Worm (Caenorhabditis elegans) whole organism, L4 larva: ENCODE measurements around the gene dao-6.

ENCODE experiments used
- D1046.2 ChIP-seq: fragments of 200-800 bp; sonication (Bioruptor generic); IDR thresholded peaks from 2 replicates; pipeline ENCODE4 v1.3.6; 2022; ENCODE audit warnings: missing genetic modification characterization, missing compliant biosample characterization
- F10B5.3 ChIP-seq: sonication (generic microtip); optimal IDR thresholded peaks from 2 replicates; lab custom pipeline; 2016; ENCODE audit warnings: mild to moderate bottlenecking, missing genetic modification characterization, missing compliant biosample characterization
- F37D6.2 ChIP-seq: sonication (generic microtip); optimal IDR thresholded peaks from 2 replicates; lab custom pipeline; 2016; ENCODE audit warnings: mild to moderate bottlenecking, missing genetic modification characterization, missing compliant biosample characterization
- F49E8.2 ChIP-seq: sonication (generic microtip); optimal IDR thresholded peaks from 2 replicates; lab custom pipeline; 2016; ENCODE audit warnings: missing compliant biosample characterization, mild to moderate bottlenecking, missing genetic modification characterization, borderline replicate concordance
- Y105C5A.15 ChIP-seq: fragments of 200-800 bp; sonication (Bioruptor generic); IDR thresholded peaks from 2 replicates; pipeline ENCODE4 v1.3.6; 2022; ENCODE audit warnings: missing genetic modification characterization, missing compliant biosample characterization
- Y48G9A.11 ChIP-seq: fragments of 200-800 bp; sonication (Bioruptor generic); IDR thresholded peaks from 2 replicates; pipeline ENCODE4 v1.3.6; 2022; ENCODE audit warnings: missing genetic modification reagents, missing genetic modification characterization, missing compliant biosample characterization
- Y75B8A.6 ChIP-seq: fragments of 200-800 bp; sonication (Bioruptor generic); IDR thresholded peaks from 2 replicates; pipeline ENCODE4 v1.3.6; 2022; ENCODE audit warnings: missing genetic modification reagents, missing genetic modification characterization, missing compliant biosample characterization
- ZK337.2 ChIP-seq: fragments of 200-800 bp; sonication (Bioruptor generic); IDR thresholded peaks from 2 replicates; pipeline ENCODE4 v1.3.6; 2022; ENCODE audit warnings: missing genetic modification reagents, missing genetic modification characterization, missing compliant biosample characterization
- ZK546.5 ChIP-seq, 2 experiments: sonication (generic microtip); optimal IDR thresholded peaks; 2 replicates each; lab custom pipeline; 2017; ENCODE audit warnings: missing biosample characterization in 2 of 2, missing genetic modification characterization in 2 of 2
- ama-1 ChIP-seq: fragments of 150-350 bp; optimal IDR thresholded peaks from 2 replicates; lab custom pipeline; 2014; ENCODE audit warnings: inconsistent platforms, mixed read lengths
- ceh-32 ChIP-seq: sonication (generic microtip); optimal IDR thresholded peaks from 2 replicates; lab custom pipeline; 2016; ENCODE audit warnings: mild to moderate bottlenecking, missing genetic modification characterization, missing compliant biosample characterization; ENCODE audit not compliant: poor library complexity
- ces-1 ChIP-seq: fragments of 150-350 bp; sonication (generic microtip); optimal IDR thresholded peaks from 4 replicates; lab custom pipeline; 2014; ENCODE audit warnings: missing biosample characterization, missing genetic modification reagents, missing genetic modification characterization
- cey-2 ChIP-seq: sonication (generic microtip); optimal IDR thresholded peaks from 3 replicates; lab custom pipeline; 2017; ENCODE audit warnings: missing genetic modification characterization, mild to moderate bottlenecking, missing compliant biosample characterization, antibody characterized with exemption, borderline replicate concordance; ENCODE audit not compliant: insufficient read depth
- daf-12 ChIP-seq: fragments of 150-350 bp; optimal IDR thresholded peaks from 2 replicates; lab custom pipeline; 2014; ENCODE audit warnings: missing biosample characterization, missing genetic modification reagents, missing genetic modification characterization
- daf-16 ChIP-seq, 3 experiments: sonication (generic microtip); optimal IDR thresholded peaks; 2 replicates each; lab custom pipeline; 2016 to 2017; ENCODE audit warnings: missing genetic modification characterization in 3 of 3, missing genetic modification reagents in 3 of 3, mild to moderate bottlenecking in 2 of 3, missing compliant biosample characterization in 2 of 3, missing biosample characterization in 1 of 3, moderate library complexity in 1 of 3
- daf-8 ChIP-seq: fragments of 200-800 bp; sonication (Bioruptor generic); IDR thresholded peaks from 2 replicates; pipeline ENCODE4 v1.3.6; 2022; ENCODE audit warnings: missing genetic modification characterization, missing compliant biosample characterization
- dmd-8 ChIP-seq: fragments of 200-800 bp; sonication (Bioruptor generic); IDR thresholded peaks from 2 replicates; pipeline ENCODE4 v1.3.6; 2022; ENCODE audit warnings: missing genetic modification characterization, missing compliant biosample characterization
- dpl-1 ChIP-seq: fragments of 150-350 bp; optimal IDR thresholded peaks from 2 replicates; lab custom pipeline; 2014; ENCODE audit warnings: missing biosample characterization, missing genetic modification reagents, missing genetic modification characterization
- duxl-1 ChIP-seq: sonication (generic microtip); optimal IDR thresholded peaks from 2 replicates; lab custom pipeline; 2016; ENCODE audit warnings: mild to moderate bottlenecking, missing genetic modification characterization, moderate library complexity, missing compliant biosample characterization; ENCODE audit not compliant: poor library complexity
- egl-27 ChIP-seq: sonication (generic microtip); optimal IDR thresholded peaks from 3 replicates; lab custom pipeline; 2017; ENCODE audit warnings: missing biosample characterization, missing genetic modification reagents, missing genetic modification characterization
- egl-43 ChIP-seq: fragments of 200-800 bp; sonication (Bioruptor generic); IDR thresholded peaks from 2 replicates; pipeline ENCODE4 v1.3.6; 2022; ENCODE audit warnings: missing genetic modification reagents, missing genetic modification characterization, missing compliant biosample characterization
- hif-1 ChIP-seq, 2 experiments: sonication (generic microtip); optimal IDR thresholded peaks; 2 replicates each; lab custom pipeline; 2016 to 2017; ENCODE audit warnings: missing compliant biosample characterization in 2 of 2, missing genetic modification characterization in 2 of 2, missing genetic modification reagents in 2 of 2, missing genotype in 2 of 2, mild to moderate bottlenecking in 1 of 2
- hlh-11 ChIP-seq: fragments of 200-800 bp; sonication (Bioruptor generic); optimal IDR thresholded peaks from 2 replicates; lab custom pipeline; 2018; ENCODE audit warnings: mild to moderate bottlenecking, missing genetic modification characterization, missing compliant biosample characterization
- hlh-30 ChIP-seq: sonication (generic microtip); optimal IDR thresholded peaks from 2 replicates; lab custom pipeline; 2017; ENCODE audit warnings: antibody characterized with exemption, mild to moderate bottlenecking, missing genetic modification characterization, missing compliant biosample characterization; ENCODE audit not compliant: insufficient read depth
- jun-1 ChIP-seq: fragments of 150-350 bp; optimal IDR thresholded peaks from 2 replicates; lab custom pipeline; 2014; ENCODE audit warnings: missing biosample characterization, missing genetic modification reagents, missing genetic modification characterization
- lin-15B ChIP-seq: fragments of 150-350 bp; sonication (generic microtip); optimal IDR thresholded peaks from 3 replicates; lab custom pipeline; 2014; ENCODE audit warnings: missing biosample characterization, missing genetic modification characterization
- lin-38 ChIP-seq: fragments of 200-800 bp; sonication (Bioruptor generic); IDR thresholded peaks from 2 replicates; pipeline ENCODE4 v1.3.6; 2022; ENCODE audit warnings: missing genetic modification reagents, missing genetic modification characterization, missing compliant biosample characterization
- lir-3 ChIP-seq: sonication (generic microtip); optimal IDR thresholded peaks from 2 replicates; lab custom pipeline; 2016; ENCODE audit warnings: mild to moderate bottlenecking, missing genetic modification characterization, missing compliant biosample characterization
- madf-5 ChIP-seq, 2 experiments: fragments of 200-800 bp; sonication (Bioruptor generic); IDR thresholded peaks; 2 replicates each; pipeline ENCODE4 v1.3.6; 2022; ENCODE audit warnings: missing compliant biosample characterization in 2 of 2, missing genetic modification characterization in 2 of 2
- madf-9 ChIP-seq: fragments of 200-800 bp; sonication (Bioruptor generic); conservative IDR thresholded peaks from 2 replicates; pipeline ENCODE4 v1.3.6; 2022; ENCODE audit warnings: missing genetic modification reagents, missing genetic modification characterization, missing compliant biosample characterization
- mdt-29 ChIP-seq: fragments of 200-800 bp; sonication (Bioruptor generic); IDR thresholded peaks from 2 replicates; pipeline ENCODE4 v1.3.6; 2022; ENCODE audit warnings: missing genetic modification reagents, missing genetic modification characterization, missing compliant biosample characterization
- mep-1 ChIP-seq: fragments of 150-350 bp; sonication (generic microtip); optimal IDR thresholded peaks from 3 replicates; lab custom pipeline; 2014; ENCODE audit warnings: missing biosample characterization, missing genetic modification characterization
- mes-2 ChIP-seq: sonication (generic microtip); optimal IDR thresholded peaks from 2 replicates; lab custom pipeline; 2016; ENCODE audit warnings: missing genotype, mild to moderate bottlenecking, missing genetic modification characterization, missing compliant biosample characterization; ENCODE audit not compliant: poor library complexity, severe bottlenecking
- mxl-3 ChIP-seq: fragments of 200-800 bp; sonication (Bioruptor generic); optimal IDR thresholded peaks from 2 replicates; lab custom pipeline; 2018; ENCODE audit warnings: mild to moderate bottlenecking, missing genetic modification characterization, missing compliant biosample characterization
- nhr-10 ChIP-seq: fragments of 150-350 bp; optimal IDR thresholded peaks from 2 replicates; lab custom pipeline; 2014; ENCODE audit warnings: missing biosample characterization, missing genetic modification characterization
- nhr-102 ChIP-seq: sonication (generic microtip); optimal IDR thresholded peaks from 2 replicates; lab custom pipeline; 2016; ENCODE audit warnings: mild to moderate bottlenecking, missing genetic modification characterization, moderate library complexity, missing compliant biosample characterization
- nhr-11 ChIP-seq: fragments of 150-350 bp; optimal IDR thresholded peaks from 2 replicates; lab custom pipeline; 2014; ENCODE audit warnings: missing biosample characterization, missing genetic modification characterization
- nhr-25 ChIP-seq: sonication (generic microtip); optimal IDR thresholded peaks from 2 replicates; lab custom pipeline; 2017; ENCODE audit warnings: missing genetic modification characterization, mild to moderate bottlenecking, missing compliant biosample characterization, antibody characterized with exemption, moderate library complexity, borderline replicate concordance; ENCODE audit not compliant: insufficient read depth
- nhr-28 ChIP-seq: fragments of 150-350 bp; optimal IDR thresholded peaks from 2 replicates; lab custom pipeline; 2014; ENCODE audit warnings: missing biosample characterization, missing genetic modification characterization
- nhr-41 ChIP-seq: fragments of 200-800 bp; sonication (Bioruptor generic); IDR thresholded peaks from 2 replicates; pipeline ENCODE4 v1.3.6; 2022; ENCODE audit warnings: missing genetic modification reagents, missing genetic modification characterization, missing compliant biosample characterization
- nhr-77 ChIP-seq: fragments of 150-350 bp; optimal IDR thresholded peaks from 2 replicates; lab custom pipeline; 2014; ENCODE audit warnings: missing biosample characterization, missing genetic modification characterization
- sdz-12 ChIP-seq: fragments of 200-800 bp; sonication (Bioruptor generic); optimal IDR thresholded peaks from 2 replicates; lab custom pipeline; 2018; ENCODE audit warnings: mild to moderate bottlenecking, missing genetic modification characterization, missing compliant biosample characterization
- set-16 ChIP-seq: fragments of 200-800 bp; sonication (Bioruptor generic); IDR thresholded peaks from 2 replicates; pipeline ENCODE4 v1.3.6; 2022; ENCODE audit warnings: missing genetic modification reagents, missing genetic modification characterization, missing compliant biosample characterization
- unc-130 ChIP-seq: sonication (generic microtip); optimal IDR thresholded peaks from 2 replicates; lab custom pipeline; 2016; ENCODE audit warnings: missing genetic modification reagents, missing genetic modification characterization, missing compliant biosample characterization
- unc-39 ChIP-seq: sonication (generic microtip); optimal IDR thresholded peaks from 2 replicates; lab custom pipeline; 2017; ENCODE audit warnings: missing biosample characterization, missing genetic modification characterization
- unc-62 ChIP-seq, 3 experiments: fragments of 150-350 bp in 1 of 3; sonication (generic microtip); optimal IDR thresholded peaks in 2 of 3; peaks in 1 of 3; 1 replicate in 1 of 3; 2 replicates in 2 of 3; lab custom pipeline; 2014 to 2017; ENCODE audit warnings: missing biosample characterization in 3 of 3, missing genetic modification characterization in 3 of 3, missing genetic modification reagents in 3 of 3, missing genotype in 1 of 3
- zag-1 ChIP-seq: fragments of 150-350 bp; optimal IDR thresholded peaks from 2 replicates; lab custom pipeline; 2014; ENCODE audit warnings: missing biosample characterization, missing genetic modification characterization
- zfp-2 ChIP-seq: sonication (generic microtip); optimal IDR thresholded peaks from 2 replicates; lab custom pipeline; 2016; ENCODE audit warnings: mild to moderate bottlenecking, missing genetic modification characterization, missing compliant biosample characterization

Gene dao-6

ce11 chrIII:9780665-9781304 lies 44.8 kb upstream of the dao-6 start, which contains the start of gene vha-1 (continued):
- TF ChIP-seq zfp-2 (tag; lab: Kevin White, UChicago), result no peak
- no peak for TF ChIP-seq dmd-8 (GFP tag; lab: Robert Waterston, UW)
- TF ChIP-seq egl-27 (tag; lab: Kevin White, UChicago), result no peak
- TF ChIP-seq nhr-25 (tag; lab: Kevin White, UChicago), result peak; percentile 66
- TF ChIP-seq set-16 (GFP tag; lab: Robert Waterston, UW), result no peak
- no peak for TF ChIP-seq ZK337.2 (GFP tag; lab: Robert Waterston, UW)
- no peak for TF ChIP-seq daf-8
- TF ChIP-seq F37D6.2 (tag; lab: Kevin White, UChicago), result peak; percentile 7
- no peak for TF ChIP-seq ZK546.5 (tag; optimal IDR thresholded peaks at IDR 0.05; lab: Kevin White, UChicago)
- TF ChIP-seq hif-1 (tag; optimal IDR thresholded peaks at IDR 0.05; lab: Kevin White, UChicago), result peak in 1 of 2 experiments; percentile 58
- TF ChIP-seq cey-2 (tag; lab: Kevin White, UChicago), result no peak
- no peak for TF ChIP-seq unc-39 (tag; lab: Kevin White, UChicago)
- TF ChIP-seq egl-43 (GFP tag; lab: Robert Waterston, UW), result 0 out of 2 replicates have a peak, but pooled peaks have one; percentile 29
- peak; percentile 74 for TF ChIP-seq dpl-1
- TF ChIP-seq ama-1 (lab: Kevin White, UChicago), result peak; percentile 87
- TF ChIP-seq Y48G9A.11, result no peak
- TF ChIP-seq unc-130 (GFP tag; lab: Kevin White, UChicago), result peak; percentile 2
- no peak for TF ChIP-seq lir-3 (tag; lab: Kevin White, UChicago)
- TF ChIP-seq mxl-3, result peak; percentile 86
- TF ChIP-seq nhr-10 (tag; lab: Kevin White, UChicago), result peak; percentile 78
- peak; percentile 63 for TF ChIP-seq nhr-102 (tag; lab: Kevin White, UChicago)
- no peak for TF ChIP-seq duxl-1 (tag; lab: Kevin White, UChicago)
- no peak for TF ChIP-seq daf-12
- no peak for TF ChIP-seq daf-16 (GFP tag; optimal IDR thresholded peaks at IDR 0.05; lab: Kevin White, UChicago)
- TF ChIP-seq daf-16 (tag; optimal IDR thresholded peaks at IDR 0.05; lab: Kevin White, UChicago), result peak; percentile 60
- no peak for TF ChIP-seq madf-5 (GFP tag; IDR thresholded peaks at IDR 0.05; lab: Robert Waterston, UW)
- no peak for TF ChIP-seq Y75B8A.6
- no peak for TF ChIP-seq F49E8.2 (tag; lab: Kevin White, UChicago)
- TF ChIP-seq lin-15B, result peak; percentile 40
- no peak for TF ChIP-seq zag-1
- TF ChIP-seq sdz-12 (GFP tag; lab: Kevin White, UChicago), result no peak
- no peak for TF ChIP-seq ceh-32 (tag; lab: Kevin White, UChicago)
- TF ChIP-seq madf-9, result peak; percentile 69; the same call in 1 of the 2 replicates
- no peak for TF ChIP-seq F10B5.3 (tag; lab: Kevin White, UChicago)
- no peak for TF ChIP-seq D1046.2 (GFP tag; lab: Robert Waterston, UW)
- TF ChIP-seq hlh-30 (tag; lab: Kevin White, UChicago), result peak; percentile 70
- peak; percentile 71 for TF ChIP-seq jun-1 (tag; lab: Kevin White, UChicago)
- TF ChIP-seq mes-2 (tag; lab: Kevin White, UChicago), result peak; percentile 91
- TF ChIP-seq nhr-41, result no peak
- TF ChIP-seq nhr-77, result peak; percentile 97
- peak; percentile 88 for TF ChIP-seq hlh-11 (tag; lab: Kevin White, UChicago)
- peak in 1 of 2 experiments; percentile 95 for TF ChIP-seq unc-62 (GFP tag; optimal IDR thresholded peaks at IDR 0.05 in 1 of 2; lab: Kevin White, UChicago)
- no peak for TF ChIP-seq unc-62 (tag; optimal IDR thresholded peaks at IDR 0.05; lab: Kevin White, UChicago)
- TF ChIP-seq mep-1, result peak; percentile 92
- TF ChIP-seq lin-38, result peak; percentile 97
- no peak for TF ChIP-seq Y105C5A.15
- peak; percentile 71; the same call in 1 of the 2 replicates for TF ChIP-seq mdt-29 (GFP tag; lab: Robert Waterston, UW)
- TF ChIP-seq nhr-28 (tag; lab: Kevin White, UChicago), result peak; percentile 92
- peak; percentile 80 for TF ChIP-seq nhr-11 (tag; lab: Kevin White, UChicago)
- TF ChIP-seq ces-1 (GFP tag; lab: Kevin White, UChicago), result no peak
